Fruit fly (Drosophila melanogaster): Measurements from ENCODE around the gene CG13838.

dm6 chr3R:23035463-23035862 lies 6.6 kb upstream of the CG13838 start, which contains the start of gene CG13833:
- TF ChIP-seq Myc (optimal IDR thresholded peaks at IDR 0.05) (no peak), Sin3A (optimal IDR thresholded peaks at IDR 0.05) (no peak), ttk (optimal IDR thresholded peaks at IDR 0.05) (no peak), h (optimal IDR thresholded peaks at IDR 0.05) (no peak), psq (optimal IDR thresholded peaks at IDR 0.05) (no peak)
